Fruit fly (Drosophila melanogaster) whole organism, pupa: ENCODE measurements around the gene Culd.

Source experiments
- CG10348 ChIP-seq: fragments of 200-800 bp; sonication (Bioruptor generic); IDR thresholded peaks from 2 replicates; pipeline ENCODE4 v1.3.6; 2022; ENCODE audit warnings: missing biosample characterization, missing genetic modification characterization
- CG12605 ChIP-seq: fragments of 200-800 bp; sonication (Bioruptor generic); IDR thresholded peaks from 2 replicates; pipeline ENCODE4 v1.3.6; 2022; ENCODE audit warnings: missing biosample characterization, missing genetic modification characterization
- CG13204 ChIP-seq: fragments of 200-800 bp; sonication (Bioruptor generic); optimal IDR thresholded peaks from 2 replicates; lab custom pipeline; 2018; ENCODE audit warnings: missing biosample characterization, mild to moderate bottlenecking, missing genetic modification characterization, moderate library complexity
- CG14655 ChIP-seq: fragments of 200-800 bp; sonication (Bioruptor generic); optimal IDR thresholded peaks from 3 replicates; lab custom pipeline; 2017; ENCODE audit warnings: mild to moderate bottlenecking, missing biosample characterization, missing genetic modification reagents, missing genetic modification characterization
- CG15710 ChIP-seq: fragments of 200-800 bp; sonication (Bioruptor generic); optimal IDR thresholded peaks from 2 replicates; lab custom pipeline; 2018; ENCODE audit warnings: missing biosample characterization, mild to moderate bottlenecking, missing genetic modification characterization, moderate library complexity
- CG17806 ChIP-seq: fragments of 200-800 bp; sonication (Bioruptor generic); optimal IDR thresholded peaks from 2 replicates; lab custom pipeline; 2018; ENCODE audit warnings: missing biosample characterization, mild to moderate bottlenecking, missing genetic modification characterization, moderate library complexity
- CG32121 ChIP-seq: fragments of 200-800 bp; sonication (Bioruptor generic); IDR thresholded peaks from 2 replicates; pipeline ENCODE4 v1.3.6; 2022; ENCODE audit warnings: missing biosample characterization, missing genetic modification characterization
- CG34367 ChIP-seq: fragments of 200-800 bp; sonication (Bioruptor generic); optimal IDR thresholded peaks from 2 replicates; lab custom pipeline; 2018; ENCODE audit warnings: missing biosample characterization, mild to moderate bottlenecking, missing genetic modification characterization
- CG4496 ChIP-seq: fragments of 200-800 bp; sonication (Bioruptor generic); IDR thresholded peaks from 3 replicates; pipeline ENCODE4 v1.3.6; 2022; ENCODE audit warnings: missing biosample characterization, missing genetic modification characterization
- CG8159 ChIP-seq: fragments of 200-800 bp; sonication (Bioruptor generic); optimal IDR thresholded peaks from 3 replicates; lab custom pipeline; 2018; ENCODE audit warnings: missing biosample characterization, mild to moderate bottlenecking, missing genetic modification characterization, moderate library complexity
- CG8301 ChIP-seq: fragments of 200-800 bp; sonication (Bioruptor generic); optimal IDR thresholded peaks from 2 replicates; lab custom pipeline; 2018; ENCODE audit warnings: missing biosample characterization, mild to moderate bottlenecking, missing genetic modification characterization
- CG9948 ChIP-seq: fragments of 200-800 bp; sonication (Bioruptor generic); optimal IDR thresholded peaks from 2 replicates; lab custom pipeline; 2018; ENCODE audit warnings: missing biosample characterization, mild to moderate bottlenecking, missing genetic modification characterization, moderate library complexity
- D1 ChIP-seq: fragments of 200-800 bp; sonication (Bioruptor generic); optimal IDR thresholded peaks from 2 replicates; lab custom pipeline; 2018; ENCODE audit warnings: missing biosample characterization, mild to moderate bottlenecking, missing genetic modification characterization, moderate library complexity
- EcR ChIP-seq: fragments of 200-800 bp; sonication (Bioruptor generic); optimal IDR thresholded peaks from 3 replicates; lab custom pipeline; 2019; ENCODE audit warnings: missing biosample characterization, missing genetic modification characterization, mild to moderate bottlenecking, moderate library complexity, missing genetic modification reagents
- Ets98B ChIP-seq: fragments of 200-800 bp; sonication (Bioruptor generic); IDR thresholded peaks from 2 replicates; pipeline ENCODE4 v1.3.6; 2022; ENCODE audit warnings: missing biosample characterization, missing genetic modification characterization
- Pif1A ChIP-seq: fragments of 200-800 bp; sonication (Bioruptor generic); optimal IDR thresholded peaks from 3 replicates; lab custom pipeline; 2016; ENCODE audit warnings: missing biosample characterization, missing genetic modification characterization
- Pif1B ChIP-seq: fragments of 200-800 bp; sonication (Bioruptor generic); optimal IDR thresholded peaks from 3 replicates; lab custom pipeline; 2016; ENCODE audit warnings: missing biosample characterization, missing genetic modification characterization
- Snoo ChIP-seq: fragments of 200-800 bp; sonication (Bioruptor generic); optimal IDR thresholded peaks from 3 replicates; lab custom pipeline; 2017; ENCODE audit warnings: missing biosample characterization, mild to moderate bottlenecking, missing genetic modification characterization, inconsistent platforms
- fd96Ca ChIP-seq: fragments of 200-800 bp; sonication (Bioruptor generic); IDR thresholded peaks from 3 replicates; pipeline ENCODE4 v1.3.6; 2022; ENCODE audit warnings: missing biosample characterization, missing genetic modification characterization
- gl ChIP-seq: fragments of 200-800 bp; sonication (Bioruptor generic); optimal IDR thresholded peaks from 2 replicates; lab custom pipeline; 2018; ENCODE audit warnings: missing biosample characterization, mild to moderate bottlenecking, missing genetic modification characterization
- rn ChIP-seq: fragments of 200-800 bp; sonication (Bioruptor generic); IDR thresholded peaks from 2 replicates; pipeline ENCODE4 v1.3.6; 2022; ENCODE audit warnings: missing biosample characterization, missing genetic modification characterization

The Culd gene

DNA sequence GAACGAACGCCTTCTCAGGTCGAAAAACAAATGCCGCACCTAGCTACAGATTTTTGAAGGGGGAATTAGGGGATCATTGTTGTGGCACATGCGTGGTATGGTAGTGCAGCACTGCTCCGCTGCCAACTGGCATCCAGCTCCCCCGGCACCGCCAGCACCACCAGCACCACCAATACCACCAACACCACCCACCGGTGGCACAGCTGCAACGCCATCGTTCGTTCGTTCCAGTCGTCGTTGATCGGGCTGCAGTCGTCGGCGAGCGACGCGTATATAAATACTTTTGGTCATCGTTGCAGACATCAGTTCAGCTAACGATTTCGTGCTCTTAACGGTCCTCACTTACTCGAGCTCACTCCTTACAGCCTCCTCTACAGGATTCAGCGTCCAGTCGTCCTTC lies 30.5 kb downstream of the Culd start, which contains the start of gene CG34461:
CG34461 (plus strand) TSS at position 301 of the 400 bp plus-strand sequence.
- TF ChIP-seq CG13204 (GFP tag; lab: Kevin White, UChicago) (no peak), CG4496 (0 out of 3 replicates have a peak, but pooled peaks have one; percentile 45)
- TF ChIP-seq, all 21 proteins: peak for 1

DNA sequence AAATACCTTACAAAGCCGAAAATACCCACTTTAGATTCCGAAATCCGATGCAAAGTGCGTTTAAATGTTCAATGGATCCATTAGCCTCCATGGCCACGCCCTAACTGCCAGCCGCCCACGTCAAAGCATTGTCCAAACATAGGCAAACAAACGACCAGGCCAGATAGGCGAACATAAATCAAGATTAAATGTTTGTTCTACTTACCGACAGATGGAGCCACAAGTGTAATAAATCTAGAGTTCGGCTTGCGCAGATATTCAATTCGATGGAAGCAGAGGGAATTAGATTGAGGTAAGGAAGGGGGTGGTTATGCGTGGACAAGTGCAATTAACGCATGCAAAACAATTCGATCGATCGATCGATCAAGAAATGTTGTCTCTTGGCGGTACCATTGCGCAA lies 32.3 kb downstream of the Culd start:
- TF ChIP-seq CG34367 (tag; lab: Kevin White, UChicago) (no peak), CG14655 (GFP tag; lab: Kevin White, UChicago) (no peak), CG15710 (tag; lab: Kevin White, UChicago) (no peak)

DNA sequence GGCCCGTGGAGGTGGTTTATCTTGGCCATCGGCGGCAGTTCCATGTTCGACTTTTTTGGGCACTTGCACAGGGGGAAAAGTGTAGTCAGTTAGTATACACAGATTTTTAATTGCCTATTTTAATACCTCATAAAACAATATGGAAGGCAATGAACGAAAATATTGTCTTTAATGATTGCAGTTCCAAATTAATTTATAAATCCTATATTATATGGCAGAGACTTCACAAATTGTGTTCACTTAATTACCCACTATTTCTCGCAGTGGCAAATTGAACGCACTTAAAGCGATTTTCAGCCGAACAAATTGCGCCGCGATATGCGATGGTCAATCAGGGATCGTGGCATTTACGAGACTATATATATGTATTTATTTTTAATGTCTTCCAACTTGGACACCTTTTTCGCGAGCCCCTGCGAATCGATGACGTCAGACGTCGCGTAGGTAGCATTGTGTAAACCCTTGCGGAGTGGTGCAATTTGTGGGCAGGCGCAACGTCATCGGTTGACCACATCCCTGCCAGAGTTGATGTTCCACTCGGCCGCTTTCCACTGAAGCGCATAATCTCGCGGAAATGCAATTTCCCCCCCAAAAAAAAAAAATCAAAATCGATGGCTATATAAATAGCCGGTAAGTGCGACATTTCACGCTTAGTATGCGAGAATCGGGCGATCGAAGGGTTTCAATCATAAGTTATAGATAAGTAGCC lies 35.8 kb downstream of the Culd start, which contains the start of gene CG13670:
CG13670 (plus strand) TSS at position 659 of the 709 bp plus-strand sequence.
- TF ChIP-seq Ets98B (GFP tag; lab: Robert Waterston, UW) (peak; percentile 60), CG10348 (GFP tag; lab: Robert Waterston, UW) (no peak), Pif1A (GFP tag; lab: Kevin White, UChicago) (peak; percentile 16), CG17806 (tag; lab: Kevin White, UChicago) (no peak), CG13204 (GFP tag; lab: Kevin White, UChicago) (no peak), EcR (GFP tag; lab: Kevin White, UChicago) (no peak), CG8301 (tag; lab: Kevin White, UChicago) (peak; percentile 4), gl (tag; lab: Kevin White, UChicago) (no peak), CG15710 (tag; lab: Kevin White, UChicago) (no peak), rn (GFP tag; lab: Robert Waterston, UW) (no peak), CG34367 (tag; lab: Kevin White, UChicago) (no peak), CG14655 (GFP tag; lab: Kevin White, UChicago) (no peak), CG4496 (no peak; the same call in 2 of the 3 replicates), D1 (tag; lab: Kevin White, UChicago) (no peak), CG12605 (GFP tag; lab: Robert Waterston, UW) (no peak), CG8159 (tag; lab: Kevin White, UChicago) (no peak), fd96Ca (GFP tag; lab: Robert Waterston, UW) (no peak), CG32121 (GFP tag; lab: Robert Waterston, UW) (peak; percentile 56; the same call in 1 of the 2 replicates), Snoo (tag; lab: Kevin White, UChicago) (no peak), Pif1B (GFP tag; lab: Kevin White, UChicago) (no peak), CG9948 (tag; lab: Kevin White, UChicago) (no peak)

DNA sequence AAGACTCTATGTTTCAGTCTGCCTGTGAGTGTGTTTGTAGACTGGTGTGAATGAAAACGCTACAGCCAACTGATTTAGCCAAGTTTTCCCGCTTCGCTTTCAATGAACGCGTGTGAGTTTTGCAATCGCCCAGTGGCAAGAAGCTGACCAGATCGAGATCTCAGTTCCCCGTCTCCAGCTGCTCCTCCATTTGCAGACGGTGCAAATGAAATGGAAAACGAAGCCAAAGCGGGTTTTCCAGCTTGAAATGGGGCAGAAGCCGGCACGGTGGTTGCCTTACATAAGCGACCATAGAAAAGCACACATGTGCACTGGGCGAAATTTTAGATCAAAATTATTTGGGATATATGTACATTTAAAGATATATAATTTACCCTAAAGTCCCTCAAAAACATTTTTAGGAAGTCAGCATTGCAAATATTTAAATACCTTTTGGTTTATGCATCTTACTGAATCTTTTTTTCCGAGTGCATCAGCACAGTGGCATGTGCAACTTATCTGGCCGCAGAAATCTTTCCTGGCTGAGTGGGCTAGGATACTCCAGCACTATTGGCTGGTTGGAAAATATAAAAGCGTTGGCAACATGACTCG lies 37.1 kb downstream of the Culd start, which contains the start of gene CG43059:
CG43059 (minus strand) TSS at position 51 of the 591 bp plus-strand sequence.
- TF ChIP-seq Pif1B (GFP tag; lab: Kevin White, UChicago), result no peak
- peak; percentile 93 for TF ChIP-seq CG32121 (GFP tag; lab: Robert Waterston, UW)
- no peak for TF ChIP-seq gl (tag; lab: Kevin White, UChicago)
- no peak for TF ChIP-seq D1 (tag; lab: Kevin White, UChicago)
- TF ChIP-seq rn (GFP tag; lab: Robert Waterston, UW), result peak; percentile 82
- TF ChIP-seq CG4496, result peak; percentile 91
- TF ChIP-seq Snoo (tag; lab: Kevin White, UChicago), result no peak
- TF ChIP-seq CG8301 (tag; lab: Kevin White, UChicago), result peak; percentile 88
- TF ChIP-seq CG9948 (tag; lab: Kevin White, UChicago), result no peak
- peak; percentile 82 for TF ChIP-seq CG14655 (GFP tag; lab: Kevin White, UChicago)
- TF ChIP-seq CG10348 (GFP tag; lab: Robert Waterston, UW), result peak; percentile 56; the same call in 1 of the 2 replicates
- TF ChIP-seq CG13204 (GFP tag; lab: Kevin White, UChicago), result no peak
- TF ChIP-seq Ets98B (GFP tag; lab: Robert Waterston, UW), result peak; percentile 92
- peak; percentile 87 for TF ChIP-seq fd96Ca (GFP tag; lab: Robert Waterston, UW)
- TF ChIP-seq CG12605 (GFP tag; lab: Robert Waterston, UW), result peak; percentile 82
- TF ChIP-seq CG34367 (tag; lab: Kevin White, UChicago), result no peak
- peak; percentile 38 for TF ChIP-seq Pif1A (GFP tag; lab: Kevin White, UChicago)
- TF ChIP-seq CG15710 (tag; lab: Kevin White, UChicago), result no peak
- no peak for TF ChIP-seq EcR (GFP tag; lab: Kevin White, UChicago)
- TF ChIP-seq CG17806 (tag; lab: Kevin White, UChicago), result no peak
- no peak for TF ChIP-seq CG8159 (tag; lab: Kevin White, UChicago)
- TF ChIP-seq, all 21 proteins: peak for 10

DNA sequence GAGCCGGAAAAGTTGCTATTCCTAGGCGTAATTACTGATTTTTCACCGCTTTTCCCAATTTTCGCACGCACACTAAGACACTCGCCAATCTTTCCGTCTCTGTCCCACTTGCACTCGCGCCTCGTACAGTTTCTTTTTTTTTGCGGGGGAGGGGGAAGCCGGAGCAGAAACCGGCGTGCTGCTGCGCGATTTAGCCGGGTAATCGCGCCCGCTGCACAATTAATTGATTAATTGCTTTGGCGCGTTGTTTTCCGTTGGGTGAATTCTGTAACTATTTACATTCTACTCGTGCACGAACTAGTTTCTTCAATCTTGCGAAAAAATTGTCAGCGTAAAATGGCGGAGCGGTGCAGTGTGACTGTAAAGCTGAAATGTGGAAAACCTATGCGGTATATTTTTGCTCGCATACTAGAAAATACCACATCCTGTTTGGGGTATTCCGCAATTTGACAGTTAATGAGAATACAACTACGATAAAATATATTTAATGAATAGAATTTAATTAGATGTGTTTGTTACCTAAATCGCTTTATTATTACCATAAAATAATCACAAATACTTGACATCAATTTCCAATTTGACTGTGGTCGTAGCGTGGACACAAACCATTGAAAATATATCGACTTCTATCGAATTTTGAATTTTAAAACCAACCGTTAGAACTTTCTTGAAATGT lies 40.8 kb downstream of the Culd start, which contains the start of gene Cpsf6:
Cpsf6 (minus strand) TSS at position 362 of the 676 bp plus-strand sequence.
- TF ChIP-seq CG15710 (tag; lab: Kevin White, UChicago) (no peak), Pif1B (GFP tag; lab: Kevin White, UChicago) (no peak), CG9948 (tag; lab: Kevin White, UChicago) (peak; percentile 6), CG14655 (GFP tag; lab: Kevin White, UChicago) (no peak), Snoo (tag; lab: Kevin White, UChicago) (no peak), CG8159 (tag; lab: Kevin White, UChicago) (no peak), D1 (tag; lab: Kevin White, UChicago) (no peak), CG12605 (GFP tag; lab: Robert Waterston, UW) (no peak), CG8301 (tag; lab: Kevin White, UChicago) (no peak), rn (GFP tag; lab: Robert Waterston, UW) (no peak), fd96Ca (GFP tag; lab: Robert Waterston, UW) (no peak), CG4496 (peak; percentile 42; the same call in 1 of the 3 replicates), CG17806 (tag; lab: Kevin White, UChicago) (peak; percentile 13), EcR (GFP tag; lab: Kevin White, UChicago) (no peak), CG34367 (tag; lab: Kevin White, UChicago) (peak; percentile 17), CG32121 (GFP tag; lab: Robert Waterston, UW) (no peak), CG10348 (GFP tag; lab: Robert Waterston, UW) (no peak), gl (tag; lab: Kevin White, UChicago) (no peak), CG13204 (GFP tag; lab: Kevin White, UChicago) (no peak), Ets98B (GFP tag; lab: Robert Waterston, UW) (peak; percentile 19; the same call in 1 of the 2 replicates), Pif1A (GFP tag; lab: Kevin White, UChicago) (no peak)
